Fruit fly (Drosophila melanogaster): ENCODE results near the gene CG6418.

Gene CG6418

dm6 chr3L:10858569-10858968 lies 20.3 kb downstream of the CG6418 start (continued):
- TF ChIP-seq dmrt99B (tag; optimal IDR thresholded peaks at IDR 0.05): no peak
- peak in 1 of 2 experiments; percentile 69 for TF ChIP-seq tll (GFP tag; optimal IDR thresholded peaks at IDR 0.05)
- no peak for TF ChIP-seq CG33213 (GFP tag; optimal IDR thresholded peaks at IDR 0.05)
- TF ChIP-seq Hr3 (GFP tag; optimal IDR thresholded peaks at IDR 0.05): no peak
- no peak for TF ChIP-seq Meics (GFP tag; optimal IDR thresholded peaks at IDR 0.05)
- TF ChIP-seq cwo (GFP tag; optimal IDR thresholded peaks at IDR 0.05): no peak
- no peak for TF ChIP-seq btn (GFP tag; optimal IDR thresholded peaks at IDR 0.05)
- TF ChIP-seq pfk (GFP tag; optimal IDR thresholded peaks at IDR 0.05): no peak
- TF ChIP-seq nerfin-2 (GFP tag; IDR thresholded peaks at IDR 0.05; ENCODE audit: partially characterized antibody): no peak
- TF ChIP-seq ken (GFP tag; IDR thresholded peaks at IDR 0.05): no peak
- no peak for TF ChIP-seq Elba2 (GFP tag; optimal IDR thresholded peaks at IDR 0.05)
- TF ChIP-seq dpn (GFP tag; optimal IDR thresholded peaks at IDR 0.05): peak in 1 of 2 experiments; percentile 10
- TF ChIP-seq sima (GFP tag; optimal IDR thresholded peaks at IDR 0.05): no peak
- TF ChIP-seq CG9609 (GFP tag; optimal IDR thresholded peaks at IDR 0.05): no peak
- no peak for TF ChIP-seq phol (tag; optimal IDR thresholded peaks at IDR 0.05)
- no peak for TF ChIP-seq wor (GFP tag; IDR thresholded peaks at IDR 0.05)
- TF ChIP-seq Dfd (GFP tag; optimal IDR thresholded peaks at IDR 0.05): no peak
- TF ChIP-seq CG10147 (GFP tag; optimal IDR thresholded peaks at IDR 0.05): no peak
- TF ChIP-seq CG1832 (GFP tag; optimal IDR thresholded peaks at IDR 0.05): peak; percentile 57
- TF ChIP-seq lov (optimal IDR thresholded peaks at IDR 0.05): no peak
- peak; percentile 39; the same call in 1 of the 3 replicates for TF ChIP-seq lov (GFP tag; IDR thresholded peaks at IDR 0.05)
- no peak for TF ChIP-seq luna (GFP tag; optimal IDR thresholded peaks at IDR 0.05)
- no peak for TF ChIP-seq tin (GFP tag; optimal IDR thresholded peaks at IDR 0.05)
- peak; percentile 15 for TF ChIP-seq CG1602 (GFP tag; optimal IDR thresholded peaks at IDR 0.05)

- TF ChIP-seq Dref (GFP tag; IDR thresholded peaks at IDR 0.05) (no peak), Taf1 (GFP tag; IDR thresholded peaks at IDR 0.05) (no peak), CG8281 (tag; optimal IDR thresholded peaks at IDR 0.05) (no peak), row (GFP tag; IDR thresholded peaks at IDR 0.05) (peak; percentile 30; the same call in 1 of the 3 replicates), sug (tag; optimal IDR thresholded peaks at IDR 0.05) (peak; percentile 67), CG11696 (GFP tag; IDR thresholded peaks at IDR 0.05) (0 out of 2 replicates have a peak, but pooled peaks have one; percentile 46), CG14965 (GFP tag; optimal IDR thresholded peaks at IDR 0.05; ENCODE audit: borderline replicate concordance) (no peak), CG7963 (GFP tag; IDR thresholded peaks at IDR 0.05; ENCODE audit: partially characterized antibody) (peak; percentile 28; the same call in 1 of the 3 replicates), B-H2 (GFP tag; optimal IDR thresholded peaks at IDR 0.05) (peak; percentile 64), caup (GFP tag; optimal IDR thresholded peaks at IDR 0.05; ENCODE audit: severe bottlenecking) (peak; percentile 67), CG1603 (tag; optimal IDR thresholded peaks at IDR 0.05) (peak; percentile 29), CG34224 (GFP tag; IDR thresholded peaks at IDR 0.05; ENCODE audit: partially characterized antibody) (0 out of 3 replicates have a peak, but pooled peaks have one; percentile 43), CG42726 (GFP tag; IDR thresholded peaks at IDR 0.05; ENCODE audit: partially characterized antibody) (peak; percentile 86), knrl (GFP tag; IDR thresholded peaks at IDR 0.05; ENCODE audit: partially characterized antibody) (peak; percentile 42; the same call in 1 of the 3 replicates), CG12769 (tag; optimal IDR thresholded peaks at IDR 0.05) (peak; percentile 87), CG32772 (GFP tag; IDR thresholded peaks at IDR 0.05) (0 out of 2 replicates have a peak, but pooled peaks have one; percentile 14), Sox100B (GFP tag; optimal IDR thresholded peaks at IDR 0.05) (no peak), Hr51 (GFP tag; optimal IDR thresholded peaks at IDR 0.05) (peak; percentile 18 to 59), amos (GFP tag; IDR thresholded peaks at IDR 0.05; ENCODE audit: partially characterized antibody) (peak; percentile 60; the same call in 1 of the 2 replicates), D (optimal IDR thresholded peaks at IDR 0.05) (peak; percentile 39), D (GFP tag; optimal IDR thresholded peaks at IDR 0.05) (peak; percentile 18), dati (GFP tag; IDR thresholded peaks at IDR 0.05) (no peak), Bdp1 (GFP tag; optimal IDR thresholded peaks at IDR 0.05) (peak; percentile 29), exex (tag; optimal IDR thresholded peaks at IDR 0.05) (peak; percentile 74), Hsf (GFP tag; optimal IDR thresholded peaks at IDR 0.05) (no peak), CG15073 (GFP tag; optimal IDR thresholded peaks at IDR 0.05) (no peak)
Measured at dm6 chr3L:10857515-10858023, 21.3 kb downstream of the CG6418 start.
